Worm (Caenorhabditis elegans): ENCODE results near the gene BE0003N10.6.

DNA sequence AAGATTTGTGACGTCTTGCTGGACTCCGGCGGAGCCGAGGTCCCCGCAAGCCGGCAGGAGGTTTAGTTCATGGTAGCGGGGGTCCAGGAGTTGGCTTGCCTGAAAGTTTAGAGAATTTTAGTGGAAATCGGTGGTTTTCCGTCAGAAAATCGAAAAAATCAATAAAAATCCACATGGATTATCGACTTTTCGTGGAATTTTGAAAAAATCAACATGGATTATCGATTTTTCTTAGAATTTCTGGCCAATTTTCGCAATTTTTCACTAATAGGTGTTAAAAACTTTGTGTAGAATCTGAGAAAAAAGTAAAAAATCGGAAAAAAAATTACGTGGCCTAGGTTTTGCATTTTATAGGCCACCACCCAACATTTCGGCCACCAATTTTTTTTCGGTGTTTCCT, 980 bp downstream of the BE0003N10.6 start:
- no peak for TF ChIP-seq spr-3 (GFP tag; optimal IDR thresholded peaks at IDR 0.05)
- TF ChIP-seq snpc-4 (tag; optimal IDR thresholded peaks at IDR 0.05) = no peak
- no peak for TF ChIP-seq ces-1 (GFP tag; optimal IDR thresholded peaks at IDR 0.05)
- TF ChIP-seq F37D6.2 (tag; optimal IDR thresholded peaks at IDR 0.05) = no peak
- no peak for TF ChIP-seq zip-2 (tag; optimal IDR thresholded peaks at IDR 0.05)
- TF ChIP-seq zfp-2 (tag; optimal IDR thresholded peaks at IDR 0.05) = no peak
- TF ChIP-seq aha-1 (tag) = no peak
- no peak for TF ChIP-seq nhr-77 (tag; optimal IDR thresholded peaks at IDR 0.05)
- TF ChIP-seq madf-9 (GFP tag; conservative IDR thresholded peaks at IDR 0.05) = no peak
- TF ChIP-seq lsy-2 (tag; optimal IDR thresholded peaks at IDR 0.05) = no peak
